Fruit fly (Drosophila melanogaster) whole organism, pupa: ENCODE results near the gene crol.
A peak's percentile ranks its signal among the peaks of the same experiment; 100 is the strongest.

Experiments
- CG14655 ChIP-seq: fragments of 200-800 bp; sonication (Bioruptor generic); optimal IDR thresholded peaks from 3 replicates; lab custom pipeline; 2017; ENCODE audit warnings: mild to moderate bottlenecking, missing biosample characterization, missing genetic modification reagents, missing genetic modification characterization
- D1 ChIP-seq: fragments of 200-800 bp; sonication (Bioruptor generic); optimal IDR thresholded peaks from 2 replicates; lab custom pipeline; 2018; ENCODE audit warnings: missing biosample characterization, mild to moderate bottlenecking, missing genetic modification characterization, moderate library complexity
- Ets98B ChIP-seq: fragments of 200-800 bp; sonication (Bioruptor generic); IDR thresholded peaks from 2 replicates; pipeline ENCODE4 v1.3.6; 2022; ENCODE audit warnings: missing biosample characterization, missing genetic modification characterization

- TF ChIP-seq Ets98B (peak; percentile 19; the same call in 1 of the 2 replicates), CG14655 (GFP tag; lab: Kevin White, UChicago) (no peak), D1 (tag; lab: Kevin White, UChicago) (peak; percentile 39)
Observed at dm6 chr2L:11808702-11809583, at the start of gene crol.
